Fruit fly (Drosophila melanogaster): ENCODE measurements around the gene Hsc70-4.

Hsc70-4 gene

DNA sequence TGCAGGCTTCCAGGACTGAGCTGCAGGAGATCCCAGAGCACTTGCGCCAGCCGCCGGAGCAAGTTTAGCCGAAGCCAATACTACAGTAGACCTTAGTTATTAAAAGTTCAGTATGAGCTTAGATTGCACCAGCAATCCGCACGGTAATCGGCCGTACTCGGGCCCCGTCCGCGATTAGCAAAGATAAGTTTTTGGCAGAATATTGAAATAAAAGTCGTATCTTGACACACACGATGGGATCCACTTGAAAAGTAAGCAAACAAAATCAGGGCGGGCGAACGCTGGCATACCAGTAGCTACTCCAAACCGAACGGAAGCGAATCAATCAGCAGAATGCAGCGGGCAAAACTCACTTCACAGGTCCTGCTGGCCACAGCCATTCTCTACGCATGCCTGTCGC is 12.2 kb upstream of the Hsc70-4 start, which contains the start of gene CG34316:
TSS of gene CG34316 (plus strand) at position 301 of the 400 bp plus-strand sequence.
- no peak for TF ChIP-seq noc (tag; optimal IDR thresholded peaks at IDR 0.05)

DNA sequence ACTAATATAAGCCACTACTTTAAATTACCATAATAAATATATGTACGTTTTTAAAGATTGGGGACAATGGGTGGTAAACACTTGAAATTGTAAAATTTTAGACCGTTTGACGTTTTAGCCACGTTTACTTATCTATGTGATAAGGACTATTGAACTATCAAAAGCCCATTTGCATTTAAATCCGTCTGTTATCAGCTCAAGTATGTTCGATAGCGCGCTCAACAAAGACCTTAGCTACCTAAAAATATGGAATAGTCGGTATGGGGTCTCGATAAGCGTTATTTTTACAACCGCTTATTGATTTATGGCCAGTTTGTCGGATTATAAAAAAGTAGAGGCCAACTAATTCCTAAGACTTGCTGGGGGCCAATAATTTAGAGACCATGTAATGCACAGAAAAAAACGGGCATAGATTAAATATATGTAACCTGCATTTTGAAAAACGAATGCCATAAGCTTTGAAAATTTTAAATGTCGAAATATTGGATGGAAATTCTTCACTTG is 10.8 kb upstream of the Hsc70-4 start:
- no peak for TF ChIP-seq noc (tag; optimal IDR thresholded peaks at IDR 0.05)

DNA sequence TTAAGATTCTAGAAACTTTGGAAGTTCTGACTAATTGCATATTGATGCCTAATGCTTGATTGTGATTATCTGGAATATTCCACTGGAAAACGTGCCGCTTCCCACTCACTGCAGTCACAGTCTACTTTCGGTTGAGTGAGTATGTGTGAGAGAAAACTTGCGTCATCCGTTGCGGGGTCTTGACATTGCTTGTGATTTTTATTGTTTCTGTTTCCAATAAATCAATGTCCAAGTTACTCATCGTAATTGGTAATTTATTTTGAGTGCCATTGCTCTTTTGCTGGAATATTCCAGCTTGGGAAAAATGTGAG is 514 bp downstream of the Hsc70-4 start:
- no peak for TF ChIP-seq noc (tag; optimal IDR thresholded peaks at IDR 0.05)

DNA sequence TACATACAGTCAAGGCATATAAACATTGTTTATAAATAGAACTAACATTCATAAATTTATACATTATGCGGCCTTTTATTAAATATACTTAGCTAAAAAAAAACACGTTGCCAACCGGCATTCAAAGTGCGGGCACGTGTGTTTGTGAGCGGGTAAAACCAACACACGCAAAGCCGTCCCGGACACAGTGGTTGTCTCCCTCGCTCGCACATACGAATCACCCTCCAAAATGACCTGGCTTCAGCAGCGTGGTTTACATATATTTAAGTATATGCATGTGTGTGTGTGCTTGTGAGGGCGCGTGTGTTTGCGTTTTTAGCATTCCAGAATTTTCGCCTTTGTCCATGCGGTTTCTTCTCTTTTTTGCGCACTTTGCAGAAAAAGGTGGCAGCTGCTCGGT is 965 bp downstream of the Hsc70-4 start:
- TF ChIP-seq noc (tag; optimal IDR thresholded peaks at IDR 0.05) = no peak

DNA sequence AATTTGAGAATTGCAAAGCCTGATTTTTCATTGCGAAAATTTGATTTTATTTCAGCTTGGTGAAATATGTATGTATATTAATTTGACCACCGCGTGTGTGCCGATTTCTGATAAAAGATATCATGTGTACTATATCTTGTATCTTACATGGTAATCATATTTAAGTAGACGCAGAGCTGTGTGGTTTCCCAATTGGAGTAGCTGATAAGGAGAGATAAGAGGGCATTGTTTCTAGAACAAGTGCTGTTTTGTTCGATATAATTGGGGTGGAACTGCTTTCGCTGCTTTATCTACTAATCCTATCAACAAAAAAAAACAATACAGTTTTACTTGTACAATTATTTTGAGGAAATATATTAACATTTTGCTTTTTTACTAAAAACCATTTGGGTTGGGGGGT is 4.1 kb downstream of the Hsc70-4 start:
- TF ChIP-seq noc (tag; optimal IDR thresholded peaks at IDR 0.05) = peak; percentile 6

DNA sequence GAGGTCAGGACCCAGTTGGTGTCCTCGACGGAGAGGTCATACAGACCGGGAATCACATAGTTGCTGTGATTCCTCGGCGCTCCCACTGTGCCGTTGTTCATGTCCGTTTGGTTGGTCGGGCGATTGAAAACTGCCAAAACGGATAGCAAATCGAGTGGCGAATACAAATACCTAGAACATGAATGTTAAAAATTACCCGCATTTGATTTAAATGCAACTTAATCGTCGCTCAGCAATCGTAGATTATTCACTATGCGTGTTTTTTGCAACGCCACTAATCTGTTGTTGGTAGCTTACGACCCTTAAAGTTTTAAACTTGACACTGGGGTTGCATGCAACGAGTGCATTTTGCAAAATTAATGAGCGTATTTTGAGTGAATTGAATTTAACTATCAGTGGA is 6.5 kb downstream of the Hsc70-4 start, which contains the start of gene Amt:
TSS of gene Amt (minus strand) at position 101 of the 400 bp plus-strand sequence.
- no peak for TF ChIP-seq noc (tag; optimal IDR thresholded peaks at IDR 0.05)

DNA sequence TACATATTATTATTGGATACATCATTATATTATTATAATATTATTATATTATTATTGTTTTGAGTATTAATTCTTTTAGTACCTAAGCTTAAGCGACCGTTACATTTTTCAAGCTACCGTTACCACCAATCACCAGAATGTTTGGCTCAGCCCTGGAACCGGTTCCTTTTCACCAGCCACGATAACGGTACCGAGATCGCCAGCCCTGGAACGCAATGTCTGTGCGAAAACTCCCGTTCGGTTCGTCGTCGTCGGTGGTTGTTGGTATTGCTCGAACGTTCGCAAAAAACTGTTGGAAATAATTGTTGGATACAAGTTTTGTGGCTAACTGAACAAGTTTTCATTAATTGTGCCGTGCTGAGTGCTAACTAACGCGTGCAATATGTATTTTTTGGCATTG is 7.2 kb downstream of the Hsc70-4 start, which contains the start of gene CG42404:
TSS of gene CG42404 (plus strand) at position 360 of the 400 bp plus-strand sequence.
- TF ChIP-seq noc (tag; optimal IDR thresholded peaks at IDR 0.05) = no peak

DNA sequence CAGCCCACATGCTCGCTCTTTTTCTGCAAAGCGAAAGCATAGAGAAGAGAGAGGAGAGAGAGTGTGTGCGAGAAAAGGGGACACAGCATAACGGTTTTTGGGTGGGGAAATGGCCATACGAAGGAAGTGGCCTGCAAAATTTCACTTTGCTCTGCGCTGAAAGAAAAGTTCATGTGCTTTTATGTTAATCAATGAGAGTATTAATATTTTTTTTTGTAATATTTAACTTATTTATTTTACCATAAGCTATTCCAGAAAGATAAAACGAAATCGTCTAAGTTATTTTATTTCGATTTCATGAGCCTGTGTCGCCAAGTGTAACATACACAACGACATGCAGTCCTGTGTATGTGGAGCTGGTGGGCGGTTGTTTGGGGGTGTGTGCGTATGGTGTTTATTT is 8.0 kb downstream of the Hsc70-4 start:
- no peak for TF ChIP-seq noc (tag; optimal IDR thresholded peaks at IDR 0.05)

DNA sequence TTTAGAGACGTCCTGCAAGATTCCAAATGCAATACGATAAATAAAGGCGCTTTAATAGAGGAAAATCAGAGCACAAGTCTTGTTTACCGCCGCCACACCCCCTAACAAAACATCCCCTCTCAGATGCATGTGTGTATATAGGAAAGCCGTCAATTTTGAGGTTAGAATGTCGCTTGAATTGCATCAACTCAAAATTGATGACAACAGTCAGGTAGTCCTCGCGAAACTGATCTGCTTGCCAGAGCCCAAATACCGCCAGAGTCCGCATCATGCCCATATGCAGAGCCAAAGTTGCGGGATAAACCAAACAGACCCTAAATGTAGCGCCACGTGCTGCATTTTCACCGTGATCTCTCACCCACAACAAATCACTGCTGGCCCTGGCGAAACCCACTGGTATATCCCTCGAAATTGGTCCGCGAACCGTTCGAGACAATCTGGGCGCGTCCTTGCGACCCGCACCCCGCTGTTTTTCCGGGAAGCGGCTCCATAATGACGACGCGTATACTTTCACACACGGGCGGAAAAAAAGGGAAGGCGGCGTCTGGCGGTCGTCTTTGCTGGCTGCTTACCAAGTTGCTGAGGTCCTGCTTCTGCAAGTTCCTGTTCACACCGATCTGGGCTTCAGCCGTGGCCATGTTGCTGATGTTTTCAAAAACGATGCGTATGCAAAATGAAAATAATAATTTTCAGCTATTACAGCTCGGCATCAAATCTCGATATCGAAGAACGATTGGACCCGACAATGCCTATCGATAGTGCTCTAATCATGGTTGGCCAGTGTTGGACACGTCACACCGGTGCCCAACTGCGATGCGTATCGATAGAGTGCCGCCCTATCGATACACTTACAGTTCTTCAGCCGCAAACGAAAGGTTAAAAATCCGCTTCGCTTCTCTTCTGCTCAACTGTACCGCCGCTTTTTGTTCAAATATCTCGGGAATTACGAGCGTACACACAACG is 20.5 kb downstream of the Hsc70-4 start, which contains the start of the genes eIF2gamma and Set:
TSS of gene eIF2gamma (minus strand) at position 749 of the 963 bp plus-strand sequence.
TSS of gene Set (plus strand) at position 843 of the 963 bp plus-strand sequence.
- TF ChIP-seq noc (tag; optimal IDR thresholded peaks at IDR 0.05) = no peak

DNA sequence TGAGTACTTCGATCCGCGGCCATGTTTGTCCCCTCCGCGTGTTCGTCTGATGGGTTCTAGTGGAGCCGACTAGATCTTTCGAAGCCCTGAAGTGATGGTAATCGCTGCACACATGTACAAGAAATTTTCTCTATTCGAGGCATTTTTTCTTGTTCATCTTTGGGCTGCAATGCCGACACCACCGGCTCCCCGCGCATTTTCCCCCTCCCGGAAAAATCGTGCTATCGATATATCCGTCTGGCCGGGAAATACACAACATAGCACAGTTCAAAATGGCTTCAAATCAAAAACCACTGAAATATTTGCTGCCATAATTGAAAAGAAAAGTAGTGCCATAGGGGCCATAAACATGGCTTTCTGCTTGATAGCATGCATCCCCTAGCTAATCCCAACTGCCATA is 21.5 kb downstream of the Hsc70-4 start:
- TF ChIP-seq noc (tag; optimal IDR thresholded peaks at IDR 0.05) = no peak

DNA sequence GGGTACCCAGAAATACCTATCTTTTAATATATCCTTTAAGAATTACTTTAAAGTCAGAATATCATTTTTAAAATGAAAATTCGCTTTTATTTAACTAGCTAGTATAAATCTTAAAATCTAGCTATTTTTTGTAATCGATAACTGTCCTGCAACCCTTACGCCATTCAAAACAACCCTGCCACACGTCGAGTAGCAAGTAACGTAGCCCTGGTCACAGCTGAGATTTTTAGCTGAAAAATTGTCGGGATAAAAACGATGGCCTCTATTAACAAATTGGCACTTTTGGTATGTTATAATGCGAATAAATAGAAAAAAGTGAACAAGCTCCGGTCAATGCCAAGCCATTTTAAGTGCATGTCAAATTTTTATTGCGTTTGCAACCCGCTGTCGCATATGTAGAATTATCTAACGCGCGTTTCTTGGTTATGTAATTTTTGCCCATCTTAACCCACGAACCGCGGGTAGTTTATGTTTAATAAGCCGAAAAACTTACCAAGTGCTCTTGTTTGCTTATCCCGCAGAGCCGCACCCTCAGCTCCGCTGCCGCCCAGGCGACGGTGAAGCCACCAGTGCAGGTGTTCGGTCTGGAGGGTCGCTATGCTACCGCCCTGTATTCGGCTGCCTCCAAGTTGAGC is 23.0 kb downstream of the Hsc70-4 start, which contains the start of gene ATPsynO:
TSS of gene ATPsynO (plus strand) at position 186 of the 635 bp plus-strand sequence.
- peak; percentile 14 for TF ChIP-seq noc (tag; optimal IDR thresholded peaks at IDR 0.05)

DNA sequence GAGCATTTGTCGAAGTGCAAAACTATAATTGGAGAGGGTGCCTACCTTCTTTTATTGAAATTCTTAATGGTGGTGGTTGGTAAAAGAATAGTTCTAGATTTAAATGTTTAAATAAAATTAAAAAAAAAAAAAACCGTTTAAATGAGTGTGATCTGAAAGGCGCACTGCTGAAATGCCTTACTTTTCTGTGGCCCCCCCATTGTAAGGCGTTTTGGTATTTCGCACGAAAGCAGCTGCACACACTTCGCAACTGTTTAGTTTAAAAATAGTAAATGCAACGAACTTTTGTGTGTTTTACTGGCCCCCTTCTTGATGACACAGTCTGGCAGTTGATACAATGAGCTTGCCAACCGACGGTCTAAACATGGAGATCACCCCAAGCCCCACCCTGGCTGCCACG is 25.9 kb downstream of the Hsc70-4 start, which contains the start of the genes CG14864 and Zip88E:
TSS of gene CG14864 (minus strand) at position 113 of the 400 bp plus-strand sequence.
TSS of gene Zip88E (plus strand) at position 237 of the 400 bp plus-strand sequence.
- no peak for TF ChIP-seq noc (tag; optimal IDR thresholded peaks at IDR 0.05)

DNA sequence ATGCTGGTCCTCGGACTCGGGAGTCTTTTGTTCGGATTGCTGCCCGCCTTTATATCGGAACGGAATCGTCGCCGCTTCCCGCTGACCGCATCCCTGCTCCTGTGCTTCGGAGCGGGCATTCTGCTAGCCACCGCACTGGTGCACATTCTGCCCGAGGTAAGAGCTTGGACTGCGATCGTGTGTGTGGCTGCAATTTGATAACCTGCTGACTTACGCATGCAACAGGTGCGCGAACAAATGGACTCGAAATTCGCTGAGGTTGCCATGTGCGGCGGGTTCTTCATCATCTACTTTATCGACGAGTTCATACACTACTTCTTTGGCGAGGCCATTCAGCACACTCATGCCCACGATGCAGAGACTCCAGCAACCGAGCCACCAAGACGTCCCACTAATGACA is 26.4 kb downstream of the Hsc70-4 start:
- no peak for TF ChIP-seq noc (tag; optimal IDR thresholded peaks at IDR 0.05)

DNA sequence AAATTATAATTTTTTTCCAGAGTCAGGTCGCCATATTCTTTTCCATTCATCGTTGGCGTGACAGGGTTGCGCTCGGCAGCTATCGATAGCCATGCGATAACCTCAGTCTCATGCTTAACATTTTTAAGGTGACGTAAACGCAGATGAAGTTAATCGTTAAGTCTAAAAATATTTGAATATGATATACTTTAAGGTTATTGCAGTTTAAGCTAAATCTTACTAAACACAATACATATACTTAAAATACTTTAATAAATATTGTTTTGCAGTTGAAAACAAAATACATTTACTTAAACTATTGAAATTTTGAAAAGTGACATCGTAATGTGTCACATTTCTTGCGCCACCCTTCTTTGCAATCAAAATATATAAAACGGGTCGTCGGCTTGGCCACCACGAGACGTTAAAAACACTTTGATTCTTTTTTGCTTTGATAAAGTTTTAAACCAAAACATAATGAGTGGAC is 32.7 kb downstream of the Hsc70-4 start, which contains the start of the genes Cp190 and CG4338:
TSS of gene Cp190 (minus strand) at position 84 of the 466 bp plus-strand sequence.
TSS of gene CG4338 (plus strand) at position 365 of the 466 bp plus-strand sequence.
- peak; percentile 98 for TF ChIP-seq noc (tag; optimal IDR thresholded peaks at IDR 0.05)

DNA sequence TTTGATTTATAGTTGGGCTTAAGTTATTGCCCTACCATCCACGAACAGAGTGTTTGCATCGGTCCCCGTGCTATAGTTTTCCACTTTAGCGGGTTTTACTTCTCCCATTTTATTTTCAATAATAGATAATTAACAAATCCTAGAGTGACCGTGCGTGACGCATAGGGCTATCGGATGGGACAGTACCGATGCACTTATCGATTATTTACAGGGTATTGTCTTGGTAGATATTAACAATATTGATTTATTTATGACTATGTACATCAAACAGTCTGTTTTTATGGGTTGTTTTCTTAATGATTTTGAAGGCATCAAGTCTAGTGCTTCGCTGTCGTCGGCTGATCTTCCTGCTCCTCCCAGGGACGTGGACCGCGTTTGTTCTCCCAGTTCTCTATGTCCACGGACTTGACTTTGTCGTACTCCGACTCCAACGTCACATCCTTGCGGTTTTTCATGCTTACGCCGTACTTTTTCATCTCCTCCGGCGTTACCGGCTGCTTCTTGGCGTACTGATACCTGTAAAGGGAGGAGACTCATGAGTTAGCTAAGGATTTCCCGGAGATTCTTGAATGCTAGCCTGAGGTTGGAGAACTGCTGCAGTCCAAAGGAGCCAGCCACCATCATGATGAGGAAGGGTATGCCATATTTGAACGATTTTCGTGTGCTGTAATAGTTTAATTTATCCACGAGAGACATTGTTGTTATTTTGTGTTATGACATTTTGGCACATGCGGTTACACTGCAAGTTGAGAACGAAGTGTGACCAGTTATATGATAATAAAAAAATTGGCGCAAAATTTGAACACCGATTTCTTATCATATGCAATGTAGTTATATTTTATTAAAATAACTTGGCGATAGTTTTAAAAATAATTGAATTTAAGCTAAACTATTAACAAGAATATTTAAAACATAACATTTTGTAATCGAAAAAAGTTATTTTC is 35.7 kb downstream of the Hsc70-4 start, which contains the start of the genes MRG15 and Tm1:
TSS of gene MRG15 (minus strand) at position 184 of the 944 bp plus-strand sequence.
TSS of gene Tm1 (plus strand) at position 295 of the 944 bp plus-strand sequence.
- TF ChIP-seq noc (tag; optimal IDR thresholded peaks at IDR 0.05) = no peak
